Worm (Caenorhabditis elegans) whole organism, L3 larva: Measurements from ENCODE around the gene F16G10.6.

Experiments
- fos-1 ChIP-seq: fragments of 150-350 bp; optimal IDR thresholded peaks from 2 replicates; lab custom pipeline; 2014; ENCODE audit warnings: missing biosample characterization, missing genetic modification characterization
- nhr-11 ChIP-seq: fragments of 150-350 bp; optimal IDR thresholded peaks from 2 replicates; lab custom pipeline; 2014; ENCODE audit warnings: missing biosample characterization, missing genetic modification characterization

DNA sequence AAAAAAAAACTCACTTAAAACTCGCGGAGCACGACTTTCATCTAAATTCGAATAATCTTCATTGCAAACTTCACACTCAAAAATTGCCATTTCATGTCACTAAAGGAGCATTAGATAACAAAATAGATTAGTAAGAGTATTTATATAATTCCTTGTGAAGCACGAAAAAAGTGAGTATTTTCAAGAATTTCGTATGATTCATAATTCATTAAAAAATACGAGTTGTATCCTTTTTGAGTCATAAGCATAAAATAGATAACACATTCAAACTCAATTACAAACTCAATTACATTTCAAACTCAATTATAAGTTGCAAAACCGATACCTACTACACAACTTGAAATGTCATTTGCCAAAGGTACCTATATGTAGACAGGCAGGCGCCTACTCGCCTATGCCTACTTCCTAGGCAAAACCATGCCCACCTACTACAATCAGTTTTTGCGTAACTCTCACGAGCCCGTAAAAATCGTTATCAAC, 48.6 kb downstream of the F16G10.6 start, which contains the start of the genes ZK1240.8 and ZK1240.1:
- TF ChIP-seq fos-1 (tag; lab: Kevin White, UChicago) (no peak), nhr-11 (tag; lab: Kevin White, UChicago) (no peak)
